Worm (Caenorhabditis elegans) whole organism, L3 larva: Measurements from ENCODE around the gene F16G10.3.

Experiments
- ceh-28 ChIP-seq: fragments of 150-350 bp; optimal IDR thresholded peaks from 2 replicates; lab custom pipeline; 2014; ENCODE audit warnings: missing biosample characterization, missing genetic modification reagents, missing genetic modification characterization
- fos-1 ChIP-seq: fragments of 150-350 bp; optimal IDR thresholded peaks from 2 replicates; lab custom pipeline; 2014; ENCODE audit warnings: missing biosample characterization, missing genetic modification characterization
- nhr-11 ChIP-seq: fragments of 150-350 bp; optimal IDR thresholded peaks from 2 replicates; lab custom pipeline; 2014; ENCODE audit warnings: missing biosample characterization, missing genetic modification characterization
- nhr-237 ChIP-seq: fragments of 150-350 bp; optimal IDR thresholded peaks from 2 replicates; lab custom pipeline; 2014; ENCODE audit warnings: missing biosample characterization, missing genetic modification characterization
- nhr-25 ChIP-seq: sonication (generic microtip); optimal IDR thresholded peaks from 2 replicates; lab custom pipeline; 2017; ENCODE audit warnings: missing biosample characterization, missing genetic modification characterization
- tbx-2 ChIP-seq: sonication (generic microtip); optimal IDR thresholded peaks from 2 replicates; lab custom pipeline; 2016; ENCODE audit warnings: mild to moderate bottlenecking, missing genetic modification characterization, missing compliant biosample characterization
- unc-39 ChIP-seq: sonication (generic microtip); optimal IDR thresholded peaks from 4 replicates; lab custom pipeline; 2017; ENCODE audit warnings: missing biosample characterization, missing genetic modification characterization
- unc-62 ChIP-seq: fragments of 150-350 bp; sonication (generic microtip); optimal IDR thresholded peaks from 4 replicates; lab custom pipeline; 2014; ENCODE audit warnings: missing biosample characterization, missing genetic modification reagents, missing genetic modification characterization

- no peak for TF ChIP-seq unc-62 (GFP tag; lab: Kevin White, UChicago)
- TF ChIP-seq tbx-2 (tag; lab: Kevin White, UChicago), result no peak
- no peak for TF ChIP-seq unc-39
- no peak for TF ChIP-seq nhr-237 (tag; lab: Kevin White, UChicago)
- TF ChIP-seq fos-1 (tag; lab: Kevin White, UChicago), result no peak
- no peak for TF ChIP-seq ceh-28 (tag; lab: Kevin White, UChicago)
- no peak for TF ChIP-seq nhr-25 (tag; lab: Kevin White, UChicago)
- TF ChIP-seq nhr-11 (tag; lab: Kevin White, UChicago), result no peak
These were observed 43.2 kb upstream of the F16G10.3 start, which contains the start of the genes ZK1240.8 and ZK1240.1 for ce11 chrII:2328963-2329442.
